Fruit fly (Drosophila melanogaster) whole organism, pupa: ENCODE data around the gene Cad89D.

Experiments
- D1 ChIP-seq: fragments of 200-800 bp; sonication (Bioruptor generic); optimal IDR thresholded peaks from 2 replicates; lab custom pipeline; 2018; ENCODE audit warnings: missing biosample characterization, mild to moderate bottlenecking, missing genetic modification characterization, moderate library complexity
- Pif1B ChIP-seq: fragments of 200-800 bp; sonication (Bioruptor generic); optimal IDR thresholded peaks from 3 replicates; lab custom pipeline; 2016; ENCODE audit warnings: missing biosample characterization, missing genetic modification characterization

DNA sequence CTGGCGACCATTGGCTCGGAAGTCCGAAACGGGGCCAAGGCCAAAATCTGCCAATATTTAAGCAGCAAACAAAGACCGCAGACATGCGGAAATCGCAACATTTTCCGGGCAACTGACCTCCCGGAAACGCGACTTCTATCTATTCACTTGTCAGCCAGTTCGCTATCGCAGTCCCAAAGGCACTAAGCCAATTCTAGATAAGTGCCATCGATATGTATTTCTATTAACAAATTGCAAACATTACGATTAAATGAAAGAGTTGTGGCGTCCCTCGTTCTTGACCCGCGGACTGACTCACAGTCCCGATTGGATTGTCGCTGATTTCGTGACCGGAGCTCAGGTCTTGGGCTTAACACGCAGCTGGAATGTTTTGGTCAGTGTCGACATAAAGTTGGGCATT, 3.6 kb upstream of the Cad89D start, which contains the start of gene Gr89a:
- no peak for TF ChIP-seq Pif1B
- no peak for TF ChIP-seq D1
